Fruit fly (Drosophila melanogaster): Measurements from ENCODE around the gene Lam.

The Lam gene

dm6 chr2L:5519846-5520384 lies 22.4 kb upstream of the Lam start, which contains the start of the genes CG7382 and cl (continued):
- TF ChIP-seq Stat92E (GFP tag; optimal IDR thresholded peaks at IDR 0.05) = peak in 1 of 3 experiments; percentile 24
- TF ChIP-seq CG30431 (GFP tag; optimal IDR thresholded peaks at IDR 0.05) = no peak
- TF ChIP-seq abd-A (tag; optimal IDR thresholded peaks at IDR 0.05) = no peak
- TF ChIP-seq Med (GFP tag) = peak; percentile 45
- peak; percentile 50 for TF ChIP-seq pzg (GFP tag; optimal IDR thresholded peaks at IDR 0.05)
- no peak for TF ChIP-seq cwo (GFP tag; optimal IDR thresholded peaks at IDR 0.05)
- TF ChIP-seq CG10209 (GFP tag; optimal IDR thresholded peaks at IDR 0.05) = peak; percentile 2
- peak; percentile 41 for TF ChIP-seq lilli (GFP tag; optimal IDR thresholded peaks at IDR 0.05)
- peak; percentile 10 for TF ChIP-seq Max (GFP tag; optimal IDR thresholded peaks at IDR 0.05)
- TF ChIP-seq nerfin-2 (GFP tag; IDR thresholded peaks at IDR 0.05; ENCODE audit: partially characterized antibody) = no peak
- TF ChIP-seq CG12155 (GFP tag; optimal IDR thresholded peaks at IDR 0.05) = peak; percentile 36
- peak; percentile 33 for TF ChIP-seq CG15696 (tag; optimal IDR thresholded peaks at IDR 0.05)
- peak; percentile 56 for TF ChIP-seq CG18262 (tag; optimal IDR thresholded peaks at IDR 0.05)
- TF ChIP-seq CG15269 (tag; optimal IDR thresholded peaks at IDR 0.05) = peak; percentile 35
- TF ChIP-seq CG13296 (GFP tag; optimal IDR thresholded peaks at IDR 0.05) = no peak
- TF ChIP-seq CG12942 (GFP tag; optimal IDR thresholded peaks at IDR 0.05) = peak; percentile 17
- TF ChIP-seq gem (tag; optimal IDR thresholded peaks at IDR 0.05) = peak; percentile 64
- peak; percentile 68 for TF ChIP-seq CG17361 (GFP tag; IDR thresholded peaks at IDR 0.05)
- TF ChIP-seq cg (GFP tag; optimal IDR thresholded peaks at IDR 0.05) = no peak
- peak; percentile 21 to 53 for TF ChIP-seq tll (GFP tag; optimal IDR thresholded peaks at IDR 0.05)
- peak; percentile 59 for TF ChIP-seq sd (tag; optimal IDR thresholded peaks at IDR 0.05)
- no peak for TF ChIP-seq CG2129 (GFP tag; IDR thresholded peaks at IDR 0.05; ENCODE audit: partially characterized antibody)
- peak in 1 of 3 experiments; percentile 54 for TF ChIP-seq lola (GFP tag; optimal IDR thresholded peaks at IDR 0.05)
- TF ChIP-seq CG8924 (tag; optimal IDR thresholded peaks at IDR 0.05) = peak; percentile 22
- peak; percentile 47 for TF ChIP-seq CG13775 (GFP tag; optimal IDR thresholded peaks at IDR 0.05)
- peak; percentile 91 for TF ChIP-seq Ets65A (GFP tag)
- peak; percentile 64 for TF ChIP-seq CG2116 (GFP tag; optimal IDR thresholded peaks at IDR 0.05)
- TF ChIP-seq Sox100B (GFP tag; optimal IDR thresholded peaks at IDR 0.05) = peak; percentile 36
- peak; percentile 61 for TF ChIP-seq slbo (GFP tag; IDR thresholded peaks at IDR 0.05)
- TF ChIP-seq sug (tag; optimal IDR thresholded peaks at IDR 0.05) = peak; percentile 81
- no peak for TF ChIP-seq Adf1 (GFP tag; IDR thresholded peaks at IDR 0.05)
- peak; percentile 46 for TF ChIP-seq sens (GFP tag)
- peak; percentile 72 for TF ChIP-seq CG12391 (tag; optimal IDR thresholded peaks at IDR 0.05)
- peak; percentile 79 for TF ChIP-seq nmo (GFP tag; optimal IDR thresholded peaks at IDR 0.05)
- TF ChIP-seq HLH54F (GFP tag; optimal IDR thresholded peaks at IDR 0.05) = peak; percentile 31
- peak; percentile 57 for TF ChIP-seq CG10543 (GFP tag; optimal IDR thresholded peaks at IDR 0.05)
- TF ChIP-seq CG9817 (tag; optimal IDR thresholded peaks at IDR 0.05) = peak; percentile 34
- peak; percentile 61 for TF ChIP-seq CG15601 (tag; optimal IDR thresholded peaks at IDR 0.05)
- TF ChIP-seq CG14710 (tag; optimal IDR thresholded peaks at IDR 0.05) = peak; percentile 84
- 0 out of 2 replicates have a peak, but pooled peaks have one; percentile 33 for TF ChIP-seq chm (GFP tag; IDR thresholded peaks at IDR 0.05)
- peak; percentile 20 for TF ChIP-seq CG17186 (GFP tag; optimal IDR thresholded peaks at IDR 0.05)
- TF ChIP-seq CG7839 (tag; optimal IDR thresholded peaks at IDR 0.05) = peak; percentile 55
- TF ChIP-seq CG4820 (GFP tag; optimal IDR thresholded peaks at IDR 0.05) = peak; percentile 33
- TF ChIP-seq fd3F (GFP tag; optimal IDR thresholded peaks at IDR 0.05) = peak; percentile 11
- TF ChIP-seq CG10979 (tag; optimal IDR thresholded peaks at IDR 0.05) = peak; percentile 24
- peak; percentile 76 for TF ChIP-seq CoRest (tag; optimal IDR thresholded peaks at IDR 0.05)
- TF ChIP-seq CG12299 (tag; optimal IDR thresholded peaks at IDR 0.05) = peak; percentile 7
- no peak for TF ChIP-seq CG10462 (GFP tag; optimal IDR thresholded peaks at IDR 0.05)

Measured in whole organism, embryonic.